Fruit fly (Drosophila melanogaster) whole organism, pupa: ENCODE measurements around the gene TrpRS.
A peak's percentile ranks its signal among the peaks of the same experiment; 100 is the strongest.

Source experiments
- CG4496 ChIP-seq: fragments of 200-800 bp; sonication (Bioruptor generic); IDR thresholded peaks from 3 replicates; pipeline ENCODE4 v1.3.6; 2022; ENCODE audit warnings: missing biosample characterization, missing genetic modification characterization
- CG8301 ChIP-seq: fragments of 200-800 bp; sonication (Bioruptor generic); optimal IDR thresholded peaks from 2 replicates; lab custom pipeline; 2018; ENCODE audit warnings: missing biosample characterization, mild to moderate bottlenecking, missing genetic modification characterization
- CG9948 ChIP-seq: fragments of 200-800 bp; sonication (Bioruptor generic); optimal IDR thresholded peaks from 2 replicates; lab custom pipeline; 2018; ENCODE audit warnings: missing biosample characterization, mild to moderate bottlenecking, missing genetic modification characterization, moderate library complexity
- gl ChIP-seq: fragments of 200-800 bp; sonication (Bioruptor generic); optimal IDR thresholded peaks from 2 replicates; lab custom pipeline; 2018; ENCODE audit warnings: missing biosample characterization, mild to moderate bottlenecking, missing genetic modification characterization
- rn ChIP-seq: fragments of 200-800 bp; sonication (Bioruptor generic); IDR thresholded peaks from 2 replicates; pipeline ENCODE4 v1.3.6; 2022; ENCODE audit warnings: missing biosample characterization, missing genetic modification characterization

dm6 chr3R:9246879-9247621, 19.7 kb downstream of the TrpRS start:
- peak; percentile 50 for TF ChIP-seq gl (tag; lab: Kevin White, UChicago)
- peak; percentile 90 for TF ChIP-seq CG8301
- peak; percentile 72 for TF ChIP-seq CG9948 (tag; lab: Kevin White, UChicago)
- no peak for TF ChIP-seq rn
- peak; percentile 68 for TF ChIP-seq CG4496 (GFP tag; lab: Robert Waterston, UW)
